Fruit fly (Drosophila melanogaster) whole organism, prepupa: ENCODE data around the gene CG1575.

Source experiments
- CG10669 ChIP-seq: fragments of 200-800 bp; sonication (Bioruptor generic); optimal IDR thresholded peaks from 3 replicates; lab custom pipeline; 2018; ENCODE audit warnings: missing biosample characterization, mild to moderate bottlenecking, missing genetic modification characterization, moderate library complexity
- CG11294 ChIP-seq: fragments of 200-800 bp; sonication (Bioruptor generic); IDR thresholded peaks from 2 replicates; pipeline ENCODE4 v1.3.6; 2022; ENCODE audit warnings: missing biosample characterization, missing genetic modification characterization
- CG11762 ChIP-seq: fragments of 200-800 bp; sonication (Bioruptor generic); optimal IDR thresholded peaks from 3 replicates; lab custom pipeline; 2016; ENCODE audit warnings: missing biosample characterization, missing genetic modification characterization; ENCODE audit not compliant: insufficient read depth
- CG11902 ChIP-seq: fragments of 200-800 bp; sonication (Bioruptor generic); optimal IDR thresholded peaks from 3 replicates; lab custom pipeline; 2016; ENCODE audit warnings: missing biosample characterization, missing genetic modification characterization
- CG15336 ChIP-seq: fragments of 200-800 bp; sonication (Bioruptor generic); IDR thresholded peaks from 2 replicates; pipeline ENCODE4 v1.3.6; 2022; ENCODE audit warnings: missing biosample characterization, missing genetic modification characterization
- CG1621 ChIP-seq: fragments of 200-800 bp; sonication (Bioruptor generic); optimal IDR thresholded peaks from 3 replicates; lab custom pipeline; 2018; ENCODE audit warnings: missing biosample characterization, mild to moderate bottlenecking, missing genetic modification characterization
- CG16779 ChIP-seq: fragments of 200-800 bp; sonication (Bioruptor generic); optimal IDR thresholded peaks from 3 replicates; lab custom pipeline; 2017; ENCODE audit warnings: missing biosample characterization, mild to moderate bottlenecking, missing genetic modification characterization
- CG3032 ChIP-seq: fragments of 200-800 bp; optimal IDR thresholded peaks from 2 replicates; lab custom pipeline; 2019; ENCODE audit warnings: missing biosample characterization, mild to moderate bottlenecking, missing genetic modification characterization, moderate library complexity
- CG34406 ChIP-seq: fragments of 200-800 bp; sonication (Bioruptor generic); optimal IDR thresholded peaks from 3 replicates; lab custom pipeline; 2016; ENCODE audit warnings: missing biosample characterization, missing genetic modification characterization
- CG6276 ChIP-seq: fragments of 200-800 bp; sonication (Bioruptor generic); optimal IDR thresholded peaks from 2 replicates; lab custom pipeline; 2017; ENCODE audit warnings: missing biosample characterization, mild to moderate bottlenecking, missing genetic modification characterization
- CG6792 ChIP-seq: fragments of 200-800 bp; sonication (Bioruptor generic); optimal IDR thresholded peaks from 3 replicates; lab custom pipeline; 2016; ENCODE audit warnings: missing biosample characterization, missing genetic modification characterization
- CG7368 ChIP-seq: fragments of 200-800 bp; sonication (Bioruptor generic); optimal IDR thresholded peaks from 3 replicates; lab custom pipeline; 2016; ENCODE audit warnings: missing biosample characterization, missing genetic modification characterization
- CG8319 ChIP-seq: fragments of 200-800 bp; sonication (Bioruptor generic); optimal IDR thresholded peaks from 3 replicates; lab custom pipeline; 2016; ENCODE audit warnings: missing biosample characterization, missing genetic modification characterization
- CG8632 ChIP-seq: fragments of 200-800 bp; sonication (Bioruptor generic); optimal IDR thresholded peaks from 3 replicates; lab custom pipeline; 2016; ENCODE audit warnings: missing biosample characterization, missing genetic modification characterization
- Eip78C ChIP-seq: fragments of 200-800 bp; sonication (Bioruptor generic); peaks from one replicate; lab custom pipeline; 2016; ENCODE audit warnings: missing biosample characterization, missing genetic modification characterization
- Eip93F ChIP-seq: fragments of 200-800 bp; sonication (Bioruptor generic); optimal IDR thresholded peaks from 2 replicates; lab custom pipeline; 2016; ENCODE audit warnings: missing biosample characterization, mild to moderate bottlenecking, missing genetic modification characterization
- Ets96B ChIP-seq: fragments of 200-800 bp; optimal IDR thresholded peaks from 2 replicates; lab custom pipeline; 2019; ENCODE audit warnings: missing biosample characterization, mild to moderate bottlenecking, missing genetic modification characterization, moderate library complexity
- Gug ChIP-seq: fragments of 200-800 bp; sonication (Bioruptor generic); IDR thresholded peaks from 2 replicates; pipeline ENCODE4 v1.3.6; 2022; ENCODE audit warnings: missing biosample characterization, missing genetic modification characterization
- Lpt ChIP-seq: fragments of 200-800 bp; sonication (Bioruptor generic); optimal IDR thresholded peaks from 3 replicates; lab custom pipeline; 2016; ENCODE audit warnings: missing biosample characterization, missing genetic modification characterization
- OdsH ChIP-seq: fragments of 200-800 bp; sonication (Bioruptor generic); optimal IDR thresholded peaks from 3 replicates; lab custom pipeline; 2016; ENCODE audit warnings: missing biosample characterization, missing genetic modification characterization
- Sox15 ChIP-seq: fragments of 200-800 bp; sonication (Bioruptor generic); optimal IDR thresholded peaks from 3 replicates; lab custom pipeline; 2016; ENCODE audit warnings: missing biosample characterization, missing genetic modification characterization
- achi ChIP-seq: fragments of 200-800 bp; sonication (Bioruptor generic); optimal IDR thresholded peaks from 3 replicates; lab custom pipeline; 2016; ENCODE audit warnings: missing biosample characterization, missing genetic modification characterization
- cyc ChIP-seq: fragments of 200-800 bp; sonication (Bioruptor generic); optimal IDR thresholded peaks from 3 replicates; lab custom pipeline; 2016; ENCODE audit warnings: missing biosample characterization, missing genetic modification characterization
- dac ChIP-seq: fragments of 200-800 bp; sonication (Bioruptor generic); optimal IDR thresholded peaks from 2 replicates; lab custom pipeline; 2017; ENCODE audit warnings: missing biosample characterization, mild to moderate bottlenecking, missing genetic modification characterization
- eg ChIP-seq: fragments of 200-800 bp; sonication (Bioruptor generic); IDR thresholded peaks from 3 replicates; pipeline ENCODE4 v1.3.6; 2022; ENCODE audit warnings: missing biosample characterization, missing genetic modification characterization
- fd85E ChIP-seq: fragments of 200-800 bp; sonication (Bioruptor generic); optimal IDR thresholded peaks from 3 replicates; lab custom pipeline; 2016; ENCODE audit warnings: missing biosample characterization, missing genetic modification characterization
- lz ChIP-seq: fragments of 200-800 bp; sonication (Bioruptor generic); optimal IDR thresholded peaks from 3 replicates; lab custom pipeline; 2016; ENCODE audit warnings: missing biosample characterization, missing genetic modification characterization
- net ChIP-seq: fragments of 200-800 bp; sonication (Bioruptor generic); optimal IDR thresholded peaks from 3 replicates; lab custom pipeline; 2016; ENCODE audit warnings: missing biosample characterization, missing genetic modification characterization
- pdm3 ChIP-seq: fragments of 200-800 bp; sonication (Bioruptor generic); optimal IDR thresholded peaks from 3 replicates; lab custom pipeline; 2016; ENCODE audit warnings: missing biosample characterization, missing genetic modification characterization
- ss ChIP-seq, 2 experiments: fragments of 200-800 bp; sonication (Bioruptor generic); optimal IDR thresholded peaks; 2 replicates in 1 of 2; 3 replicates in 1 of 2; lab custom pipeline; 2017 to 2018; ENCODE audit warnings: mild to moderate bottlenecking in 2 of 2, missing biosample characterization in 2 of 2, missing genetic modification characterization in 2 of 2, moderate library complexity in 1 of 2
- topi ChIP-seq: fragments of 200-800 bp; sonication (Bioruptor generic); optimal IDR thresholded peaks from 3 replicates; lab custom pipeline; 2016; ENCODE audit warnings: missing biosample characterization, missing genetic modification characterization
- vri ChIP-seq: fragments of 200-800 bp; sonication (Bioruptor generic); optimal IDR thresholded peaks from 3 replicates; lab custom pipeline; 2016; ENCODE audit warnings: missing biosample characterization, mild to moderate bottlenecking, missing genetic modification characterization

Gene CG1575

DNA sequence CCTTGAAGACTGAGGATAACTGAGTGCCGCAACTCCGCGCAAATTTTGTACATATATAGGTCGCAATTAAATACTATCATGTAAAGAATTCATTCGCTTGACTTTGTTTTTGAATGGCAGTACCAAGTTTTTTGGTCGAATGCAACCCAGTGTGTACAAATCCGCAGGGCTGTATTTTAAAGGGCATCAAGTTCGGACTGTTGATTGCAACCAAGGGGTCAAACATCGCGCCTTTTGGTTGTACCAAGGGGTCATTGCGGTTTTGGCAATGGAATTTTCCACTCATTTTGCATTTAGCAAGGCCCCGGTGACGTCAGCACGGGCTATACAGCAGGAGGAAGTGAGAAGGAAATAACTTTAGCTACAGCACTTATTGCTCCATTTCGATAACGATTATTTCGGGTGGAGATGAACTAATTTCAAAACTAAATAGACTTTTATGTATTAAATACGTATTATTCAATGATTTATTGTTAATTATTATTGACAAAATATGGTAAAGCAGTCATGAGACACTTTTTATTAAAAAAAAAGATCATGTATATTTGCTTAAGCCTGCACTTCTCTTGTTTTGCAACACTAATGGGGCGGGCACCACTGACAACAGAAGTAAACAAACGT is 15.0 kb downstream of the CG1575 start, which contains the start of gene CG10958 (continued):
- TF ChIP-seq CG3032 (tag; lab: Kevin White, UChicago) (peak; percentile 24), cyc (GFP tag; lab: Kevin White, UChicago) (peak; percentile 43), eg (GFP tag; lab: Robert Waterston, UW) (peak; percentile 48), CG11902 (GFP tag; lab: Kevin White, UChicago) (peak; percentile 34), CG8632 (GFP tag; lab: Kevin White, UChicago) (peak; percentile 52), CG34406 (GFP tag; lab: Kevin White, UChicago) (peak; percentile 60)
- TF ChIP-seq, all 60 proteins: peak for 36

DNA sequence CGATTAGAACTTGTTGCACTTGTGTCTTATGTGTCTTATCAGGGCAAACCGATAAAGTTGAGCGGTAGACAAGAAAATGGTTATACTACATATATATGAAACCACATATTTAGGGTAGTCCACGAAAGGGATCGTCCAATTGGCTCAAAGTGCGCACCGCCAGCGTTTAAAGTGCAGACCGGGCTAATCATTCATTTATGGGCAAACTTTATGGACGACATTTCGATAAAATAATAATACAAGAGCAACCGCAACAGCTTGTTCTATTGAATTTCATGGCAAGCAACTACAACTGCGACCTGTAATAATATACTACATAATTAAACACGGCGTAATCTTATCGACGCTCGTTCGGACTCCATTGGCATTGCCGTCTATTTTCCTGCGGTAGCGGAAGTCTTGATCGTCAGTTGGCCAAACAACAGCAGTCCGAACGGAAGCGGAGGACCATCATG is 18.6 kb downstream of the CG1575 start, which contains the start of the genes cyr and CG2120:
TSS of gene cyr (minus strand) at position 294 of the 455 bp plus-strand sequence.
TSS of gene CG2120 (plus strand) at position 405 of the 455 bp plus-strand sequence.
- TF ChIP-seq CG8319 (no peak), CG1621 (tag; lab: Kevin White, UChicago) (no peak), CG7368 (GFP tag; lab: Kevin White, UChicago) (no peak), vri (GFP tag; lab: Kevin White, UChicago) (no peak), Eip93F (GFP tag; lab: Kevin White, UChicago) (no peak), fd85E (no peak), Lpt (GFP tag; lab: Kevin White, UChicago) (no peak), CG6792 (GFP tag; lab: Kevin White, UChicago) (no peak), Eip78C (no peak), Sox15 (no peak), lz (GFP tag; lab: Kevin White, UChicago) (no peak), CG15336 (GFP tag; lab: Robert Waterston, UW) (no peak)

DNA sequence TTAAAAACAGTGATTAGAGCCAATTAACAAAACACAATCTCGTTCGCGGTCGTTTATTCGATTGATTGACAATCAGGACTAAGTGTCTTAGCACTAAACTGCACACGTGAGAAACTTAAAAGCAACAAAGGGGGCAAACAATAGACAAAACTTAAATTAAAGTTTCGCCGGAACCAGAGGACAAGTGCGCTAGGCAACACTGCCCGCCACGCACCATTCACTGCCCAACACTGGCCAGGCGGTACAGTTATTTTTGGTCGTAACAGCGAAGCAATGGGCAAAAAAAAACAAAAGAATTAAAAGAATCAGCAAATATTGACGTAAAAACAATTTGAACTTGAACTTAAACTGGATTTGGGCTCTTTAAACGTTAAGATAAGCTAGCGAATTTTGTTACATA is 20.5 kb downstream of the CG1575 start:
- TF ChIP-seq CG3032 (tag; lab: Kevin White, UChicago), result no peak
- TF ChIP-seq pdm3, result no peak
- TF ChIP-seq OdsH (GFP tag; lab: Kevin White, UChicago), result no peak
- TF ChIP-seq CG11294, result no peak
- no peak for TF ChIP-seq Eip78C
- no peak for TF ChIP-seq achi (GFP tag; lab: Kevin White, UChicago)
- TF ChIP-seq CG11762 (GFP tag; lab: Kevin White, UChicago), result no peak
- TF ChIP-seq CG6792 (GFP tag; lab: Kevin White, UChicago), result no peak
- no peak for TF ChIP-seq net (GFP tag; lab: Kevin White, UChicago)
- TF ChIP-seq CG8319, result no peak
- TF ChIP-seq fd85E, result no peak

DNA sequence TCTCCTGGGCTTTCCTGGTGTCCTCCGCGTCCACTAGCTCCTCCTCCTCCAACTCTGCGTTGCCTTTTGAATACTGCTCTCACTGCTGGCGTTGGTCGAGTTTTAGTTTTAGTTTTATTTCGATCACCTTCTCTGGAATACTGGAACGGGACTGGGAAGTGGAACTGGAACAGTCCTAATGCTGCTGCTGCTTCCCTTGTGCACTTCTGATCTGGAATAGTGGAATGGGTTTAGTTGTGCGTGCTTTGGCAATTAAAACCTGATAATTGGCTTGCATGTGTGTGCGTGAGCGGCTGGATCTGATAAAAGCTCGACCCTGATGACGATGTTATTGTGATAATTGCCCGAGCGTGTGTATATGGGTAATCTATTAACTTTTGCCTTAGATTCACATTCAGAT is 23.9 kb downstream of the CG1575 start:
- TF ChIP-seq topi (GFP tag; lab: Kevin White, UChicago), result no peak
- TF ChIP-seq Gug (GFP tag; lab: Robert Waterston, UW), result no peak
- no peak for TF ChIP-seq dac (GFP tag; lab: Kevin White, UChicago)
- no peak for TF ChIP-seq CG10669 (GFP tag; lab: Kevin White, UChicago)
- TF ChIP-seq Lpt (GFP tag; lab: Kevin White, UChicago), result no peak
- TF ChIP-seq vri (GFP tag; lab: Kevin White, UChicago), result no peak
- TF ChIP-seq CG15336 (GFP tag; lab: Robert Waterston, UW), result no peak
- TF ChIP-seq ss (GFP tag; optimal IDR thresholded peaks at IDR 0.05; lab: Kevin White, UChicago), result no peak
- no peak for TF ChIP-seq CG11902 (GFP tag; lab: Kevin White, UChicago)
- no peak for TF ChIP-seq Ets96B
- no peak for TF ChIP-seq CG16779 (tag; lab: Kevin White, UChicago)
- TF ChIP-seq CG11762 (GFP tag; lab: Kevin White, UChicago), result no peak
- TF ChIP-seq CG6276 (GFP tag; lab: Kevin White, UChicago), result no peak
- TF ChIP-seq CG8632 (GFP tag; lab: Kevin White, UChicago), result no peak
